Worm (Caenorhabditis elegans) whole organism, L3 larva: ENCODE data around the gene kgb-1.

ENCODE experiments used
- aly-2 ChIP-seq: fragments of 150-350 bp; optimal IDR thresholded peaks from 2 replicates; lab custom pipeline; 2014; ENCODE audit warnings: missing biosample characterization, missing genetic modification characterization
- daf-12 ChIP-seq: fragments of 150-350 bp; optimal IDR thresholded peaks from 2 replicates; lab custom pipeline; 2014; ENCODE audit warnings: missing biosample characterization, missing genetic modification reagents, missing genetic modification characterization
- elt-2 ChIP-seq: sonication (generic microtip); optimal IDR thresholded peaks from 2 replicates; lab custom pipeline; 2016; ENCODE audit warnings: missing genetic modification reagents, mild to moderate bottlenecking, missing genetic modification characterization, missing compliant biosample characterization
- elt-3 ChIP-seq, 3 experiments: fragments of 150-350 bp in 1 of 3; sonication (generic microtip) in 2 of 3; optimal IDR thresholded peaks; 2 replicates in 2 of 3; 4 replicates in 1 of 3; lab custom pipeline; 2014 to 2017; ENCODE audit warnings: missing biosample characterization in 3 of 3, missing genetic modification characterization in 3 of 3
- nhr-28 ChIP-seq: fragments of 150-350 bp; optimal IDR thresholded peaks from 2 replicates; lab custom pipeline; 2014; ENCODE audit warnings: missing biosample characterization, missing genetic modification characterization
- nhr-76 ChIP-seq: fragments of 150-350 bp; sonication (generic microtip); optimal IDR thresholded peaks from 5 replicates; lab custom pipeline; 2014; ENCODE audit warnings: missing biosample characterization, missing genetic modification characterization
- pha-4 ChIP-seq: fragments of 150-350 bp; optimal IDR thresholded peaks from 2 replicates; lab custom pipeline; 2014; ENCODE audit warnings: missing biosample characterization, missing genetic modification reagents, missing genetic modification characterization
- pqm-1 ChIP-seq: fragments of 150-350 bp; optimal IDR thresholded peaks from 2 replicates; lab custom pipeline; 2017; ENCODE audit warnings: missing biosample characterization, missing genetic modification characterization, inconsistent platforms
- skn-1 ChIP-seq: fragments of 150-350 bp; optimal IDR thresholded peaks from 2 replicates; lab custom pipeline; 2014; ENCODE audit warnings: missing biosample characterization, missing genetic modification characterization
- unc-62 ChIP-seq: fragments of 150-350 bp; sonication (generic microtip); optimal IDR thresholded peaks from 4 replicates; lab custom pipeline; 2014; ENCODE audit warnings: missing biosample characterization, missing genetic modification reagents, missing genetic modification characterization
- zag-1 ChIP-seq: fragments of 150-350 bp; optimal IDR thresholded peaks from 2 replicates; lab custom pipeline; 2014; ENCODE audit warnings: missing biosample characterization, missing genetic modification characterization

- TF ChIP-seq unc-62 (no peak), aly-2 (no peak), zag-1 (tag; lab: Kevin White, UChicago) (no peak), pha-4 (tag; lab: Kevin White, UChicago) (no peak), elt-3 (tag; optimal IDR thresholded peaks at IDR 0.05; lab: Kevin White, UChicago) (no peak), skn-1 (tag; lab: Kevin White, UChicago) (no peak), daf-12 (tag; lab: Kevin White, UChicago) (no peak), nhr-28 (tag; lab: Kevin White, UChicago) (no peak), pqm-1 (tag; lab: Kevin White, UChicago) (no peak), elt-2 (tag; lab: Kevin White, UChicago) (no peak), nhr-76 (tag; lab: Kevin White, UChicago) (no peak)
Measured at ce11 chrIV:438384-438783, 28.5 kb upstream of the kgb-1 start.
